Worm (Caenorhabditis elegans) whole organism, L4/young adult: ENCODE results near the gene Y11D7A.9.
"Not testable (repeated sequence)": the region's sequence is repeated elsewhere in the genome, so short reads cannot be mapped to it uniquely, and the experiment has no call there.

Experiments
- W03F9.2 ChIP-seq: fragments of 150-350 bp; optimal IDR thresholded peaks from 2 replicates; lab custom pipeline; 2014; ENCODE audit warnings: missing biosample characterization, missing genetic modification characterization
- dao-5 ChIP-seq: sonication (generic microtip); optimal IDR thresholded peaks from 2 replicates; lab custom pipeline; 2016; ENCODE audit warnings: missing genotype, missing genetic modification characterization, moderate library complexity, missing compliant biosample characterization
- him-1 ChIP-seq: sonication (generic microtip); optimal IDR thresholded peaks from 2 replicates; lab custom pipeline; 2016; ENCODE audit warnings: missing genotype, missing genetic modification reagents, missing genetic modification characterization, missing compliant biosample characterization

Gene Y11D7A.9

DNA sequence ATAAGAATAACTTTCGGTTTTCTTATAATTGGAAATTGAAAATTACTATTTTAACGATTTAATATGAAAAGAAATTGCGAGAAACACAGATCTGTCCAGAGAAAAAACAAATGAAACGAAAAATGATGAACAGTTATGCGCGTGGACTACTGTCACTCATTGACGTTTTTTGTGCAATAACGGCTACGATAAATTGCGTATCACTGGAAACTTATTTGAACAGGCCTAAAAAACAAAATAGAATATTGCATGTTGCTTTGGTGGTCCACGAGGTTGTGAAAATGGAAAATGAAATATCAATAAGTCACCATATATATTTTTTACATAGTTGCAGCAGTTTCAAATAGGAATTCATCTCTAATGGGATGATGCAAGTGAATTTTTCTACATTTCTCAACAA, 8.6 kb upstream of the Y11D7A.9 start:
- TF ChIP-seq W03F9.2 (tag; lab: Kevin White, UChicago) (no peak), dao-5 (no peak), him-1 (no peak)

DNA sequence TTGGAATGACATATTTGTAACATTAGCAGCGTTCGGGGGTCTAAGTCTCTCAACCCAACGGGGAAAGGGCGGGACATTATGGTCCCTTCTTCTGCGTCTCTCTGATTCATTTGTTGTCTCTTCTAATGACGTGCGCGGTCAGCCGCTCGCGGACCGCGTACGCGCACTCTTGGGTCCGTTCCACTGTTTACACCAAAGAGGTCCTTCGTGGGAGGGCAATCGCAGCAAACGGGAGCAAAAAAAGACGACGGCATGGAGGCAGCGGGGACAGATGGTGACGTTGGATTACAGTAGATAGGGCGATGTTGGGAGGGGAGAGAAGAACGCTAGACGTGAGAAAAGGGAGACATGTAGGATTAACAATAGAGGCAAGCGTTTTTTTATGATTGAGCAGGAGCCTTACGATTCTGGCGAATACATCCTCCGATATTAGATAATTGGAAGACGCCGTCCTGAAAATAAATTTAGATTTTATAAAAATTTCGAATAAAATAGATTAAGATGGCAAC, 7.9 kb upstream of the Y11D7A.9 start, which contains the start of gene flh-1:
TSS of gene flh-1 (minus strand) at position 459 of the 509 bp plus-strand sequence.
- no peak for TF ChIP-seq W03F9.2 (tag; lab: Kevin White, UChicago)
- no peak for TF ChIP-seq him-1
- no peak for TF ChIP-seq dao-5

DNA sequence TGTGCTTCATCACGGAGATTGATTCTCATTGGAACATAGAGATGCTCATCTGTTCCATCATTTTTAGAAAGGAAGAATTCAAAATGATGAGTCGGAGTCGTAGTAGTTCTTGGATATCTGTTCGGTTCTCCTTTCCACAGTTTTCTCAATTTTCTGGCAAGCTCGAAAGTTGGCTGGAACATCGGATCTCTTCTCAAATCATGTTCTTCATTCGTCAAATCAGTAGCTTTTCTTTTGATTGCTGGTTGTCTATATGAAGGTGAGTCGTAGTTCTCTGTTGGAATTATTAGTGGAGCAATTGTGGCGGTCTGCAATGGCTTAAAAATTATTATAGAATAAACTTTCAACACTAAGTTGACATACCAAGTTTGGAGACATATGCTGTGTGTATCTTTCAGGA, 6.4 kb upstream of the Y11D7A.9 start:
- no peak for TF ChIP-seq him-1
- no peak for TF ChIP-seq dao-5
- no peak for TF ChIP-seq W03F9.2 (tag; lab: Kevin White, UChicago)

DNA sequence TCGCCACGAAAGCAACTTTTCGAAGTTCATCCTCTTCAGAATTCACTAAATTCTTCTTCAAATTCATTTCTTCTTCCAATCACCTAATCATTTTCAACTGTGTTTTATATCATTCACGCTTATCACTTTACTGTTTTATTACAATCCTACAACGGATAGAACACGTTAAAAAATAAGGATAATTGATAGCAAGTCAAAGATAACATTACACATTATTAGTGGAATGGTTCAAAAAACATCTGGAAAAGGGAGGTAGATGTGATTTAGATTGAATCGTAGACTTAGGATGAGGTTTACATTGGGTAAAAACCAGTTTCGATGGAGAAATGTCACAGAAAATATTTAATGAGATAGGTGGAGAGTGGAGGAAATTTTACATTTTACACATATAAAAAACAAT, 5.8 kb upstream of the Y11D7A.9 start, which contains the start of gene col-120:
TSS of gene col-120 (minus strand) at position 101 of the 400 bp plus-strand sequence.
- TF ChIP-seq him-1 = no peak

DNA sequence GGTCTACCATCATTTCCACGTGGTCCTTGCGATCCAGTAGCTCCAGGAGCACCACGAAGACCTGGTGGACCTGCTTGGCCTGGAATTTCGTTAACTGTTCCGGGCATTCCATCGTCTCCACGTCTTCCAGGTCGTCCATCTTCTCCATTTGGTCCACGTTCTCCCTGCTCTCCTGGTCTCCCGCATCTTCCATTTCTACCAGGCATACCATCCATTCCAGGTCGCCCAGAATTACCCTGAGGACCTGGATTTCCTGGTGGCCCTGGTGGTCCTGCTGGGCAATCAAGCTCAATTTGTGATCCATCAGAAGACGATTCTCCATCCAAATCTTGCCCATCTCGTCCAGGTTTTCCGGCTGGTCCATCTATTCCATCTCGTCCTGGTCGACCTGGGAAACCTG, 4.9 kb upstream of the Y11D7A.9 start:
- TF ChIP-seq W03F9.2 (tag; lab: Kevin White, UChicago) (no peak), him-1 (no peak), dao-5 (no peak)

DNA sequence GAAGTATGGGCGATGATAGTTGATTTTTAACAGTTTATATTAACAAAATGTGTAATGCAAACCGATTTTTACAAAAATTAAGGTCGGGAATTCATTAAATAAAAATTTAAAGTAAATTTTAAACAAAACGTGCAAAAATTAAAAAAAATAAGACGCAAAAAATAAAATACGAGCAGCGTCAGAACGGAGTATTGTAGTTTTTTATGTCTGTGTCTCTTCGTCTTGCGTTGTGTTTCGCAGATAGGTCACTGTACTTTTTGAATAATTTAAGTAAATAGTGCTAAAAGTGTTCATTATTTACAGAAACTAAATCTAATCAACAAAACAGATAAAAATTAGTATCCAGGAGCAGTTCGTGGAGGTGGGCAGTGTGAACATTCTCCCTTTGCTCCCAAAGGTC, 4.4 kb upstream of the Y11D7A.9 start:
- TF ChIP-seq W03F9.2 (tag; lab: Kevin White, UChicago) (peak; percentile 17), dao-5 (no peak), him-1 (no peak)

DNA sequence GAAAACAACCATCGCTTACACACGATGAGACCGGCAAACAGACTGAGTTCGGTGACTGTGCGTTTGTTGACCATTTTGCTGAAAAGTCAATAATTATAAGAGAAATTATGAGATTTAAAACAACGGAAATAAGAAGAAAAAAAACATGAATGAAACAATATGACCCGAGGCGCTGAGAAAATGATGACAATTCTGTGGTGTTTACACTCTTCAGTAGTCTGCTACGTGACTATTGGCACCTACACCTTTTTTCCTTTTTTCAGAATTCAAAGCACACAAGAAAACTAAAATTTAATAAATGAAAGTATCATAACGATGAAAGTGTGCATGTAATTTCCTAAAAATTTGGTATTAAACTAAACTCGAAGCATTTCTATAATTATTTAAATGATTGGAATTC, 3.8 kb upstream of the Y11D7A.9 start, which contains the start of gene Y11D7A.10:
TSS of gene Y11D7A.10 (minus strand) at position 82 of the 400 bp plus-strand sequence.
- TF ChIP-seq dao-5 = no peak
- TF ChIP-seq W03F9.2 (tag; lab: Kevin White, UChicago) = no peak
- no peak for TF ChIP-seq him-1

DNA sequence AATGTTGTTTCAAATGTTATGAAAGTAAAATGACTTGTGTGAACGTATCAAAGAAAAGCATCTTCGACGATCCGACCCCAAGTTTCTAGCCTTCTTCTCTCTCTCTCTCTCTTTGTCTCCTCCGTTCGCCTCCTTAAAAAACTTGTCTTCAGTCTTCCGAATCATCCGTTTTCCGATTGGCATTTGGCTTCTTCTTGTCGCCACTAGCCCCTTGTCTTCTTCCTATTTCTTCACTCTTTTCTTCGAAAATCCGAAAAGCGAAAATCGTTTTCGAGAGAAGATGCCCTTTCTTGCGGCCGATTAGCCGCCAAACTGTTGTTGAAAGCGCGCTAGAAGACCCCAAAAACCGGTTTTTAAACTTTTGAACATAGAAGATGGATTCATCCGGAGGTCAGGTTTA, 2.6 kb upstream of the Y11D7A.9 start:
- no peak for TF ChIP-seq dao-5
- TF ChIP-seq him-1 = no peak
- no peak for TF ChIP-seq W03F9.2 (tag; lab: Kevin White, UChicago)

DNA sequence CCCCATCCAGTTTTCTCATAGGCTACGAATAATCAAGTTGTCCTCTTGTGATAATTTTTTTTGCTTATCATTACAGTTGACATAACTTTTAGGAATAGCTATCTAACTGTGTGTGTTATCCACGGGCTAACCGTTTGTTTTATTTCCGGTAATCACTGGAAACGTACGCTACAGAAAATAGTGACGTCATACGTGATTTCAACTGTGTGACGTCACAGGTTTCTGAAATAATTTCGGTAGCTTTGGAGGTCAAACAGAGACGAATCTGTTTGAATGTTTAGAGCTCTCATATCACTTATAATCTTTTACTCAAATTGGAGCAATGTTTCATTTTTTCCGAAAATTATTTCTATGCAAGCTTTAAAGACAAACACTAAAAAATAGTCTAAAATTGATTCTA, 948 bp upstream of the Y11D7A.9 start:
- TF ChIP-seq W03F9.2 (tag; lab: Kevin White, UChicago) (no peak), dao-5 (no peak), him-1 (no peak)

DNA sequence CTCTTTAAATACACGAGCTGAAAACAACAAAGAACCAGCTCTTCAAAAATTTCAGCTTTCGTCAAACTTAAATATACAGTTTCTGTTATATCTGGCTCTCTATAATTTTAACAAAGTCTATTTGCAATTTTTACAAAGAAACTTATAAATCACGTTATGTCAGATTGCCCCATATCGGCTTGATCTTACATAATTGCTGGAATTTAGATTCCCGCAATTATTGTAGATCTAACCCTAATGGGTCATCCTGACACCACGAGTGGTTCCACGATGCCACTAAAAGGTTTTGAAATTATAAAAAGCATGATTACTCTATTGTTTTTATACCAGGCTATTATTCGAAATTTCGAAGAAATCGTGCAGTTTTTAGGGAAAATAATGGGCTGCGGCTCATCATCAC, 4.8 kb downstream of the Y11D7A.9 start, which contains the start of gene Y11D7A.8:
TSS of gene Y11D7A.8 (plus strand) at position 301 of the 400 bp plus-strand sequence.
- TF ChIP-seq him-1 (no peak), dao-5 (no peak), W03F9.2 (tag; lab: Kevin White, UChicago) (no peak)

DNA sequence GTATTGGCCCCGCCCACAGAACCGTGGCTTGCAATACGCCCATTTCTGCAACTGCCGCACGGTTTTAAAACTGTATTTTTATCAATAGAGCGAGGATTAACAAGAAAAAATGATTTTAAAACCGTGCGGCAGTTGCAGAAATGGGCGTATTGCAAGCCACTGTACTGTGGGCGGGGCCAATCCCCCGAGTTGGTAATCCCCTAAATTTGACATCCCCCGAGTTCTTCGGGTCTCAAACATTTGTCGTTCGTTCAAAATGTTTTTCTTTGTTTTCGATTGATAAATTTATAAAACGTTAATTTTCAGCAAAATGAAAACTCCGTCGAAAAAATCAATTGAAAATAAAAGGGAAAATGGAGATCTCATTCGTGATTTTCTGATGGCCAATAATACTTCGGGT, 6.7 kb downstream of the Y11D7A.9 start, which contains the start of gene Y11D7A.7:
TSS of gene Y11D7A.7 (plus strand) at position 301 of the 400 bp plus-strand sequence.
- not testable (repeated sequence) for TF ChIP-seq dao-5; him-1; W03F9.2 (tag; lab: Kevin White, UChicago)

DNA sequence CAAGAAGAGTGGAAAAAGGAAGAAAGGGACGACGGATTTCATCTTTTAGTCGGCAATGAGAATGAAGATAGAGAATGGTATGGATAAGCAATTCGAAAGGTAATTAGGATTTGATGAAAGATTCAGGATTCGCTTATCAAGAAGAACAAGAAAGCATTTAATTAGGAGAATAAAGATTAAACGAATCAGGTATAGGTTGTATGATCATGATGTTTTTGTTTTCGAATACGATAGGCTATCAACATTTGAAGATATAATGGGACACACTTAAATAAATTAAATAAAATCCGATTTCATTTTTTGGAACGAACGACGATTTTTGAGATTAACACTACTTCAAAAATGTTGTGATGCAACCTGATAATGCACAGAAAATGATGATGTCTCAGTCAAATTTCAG, 10.5 kb downstream of the Y11D7A.9 start, which contains the start of gene Y11D7A.5:
TSS of gene Y11D7A.5 (minus strand) at position 101 of the 400 bp plus-strand sequence.
- TF ChIP-seq him-1 (no peak), dao-5 (no peak), W03F9.2 (tag; lab: Kevin White, UChicago) (no peak)

DNA sequence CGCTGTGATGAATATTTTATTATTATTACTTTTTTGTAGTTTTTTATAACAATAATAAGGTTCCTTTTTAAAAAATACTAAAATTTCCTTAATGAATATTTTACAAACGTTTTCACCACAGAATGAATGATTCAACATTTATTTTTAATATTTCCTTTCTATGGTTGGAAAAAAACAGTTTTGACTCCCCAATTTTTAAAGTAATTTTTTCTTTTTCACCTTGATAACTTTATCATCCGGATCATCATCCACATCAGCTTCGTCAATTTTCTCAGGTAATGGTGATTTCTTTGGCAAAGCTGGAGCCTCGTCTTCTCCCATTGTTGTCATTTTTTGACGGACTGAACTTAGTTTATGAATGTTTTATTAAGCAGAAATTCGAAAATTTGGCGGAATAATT, 12.2 kb downstream of the Y11D7A.9 start, which contains the start of gene rab-28:
TSS of gene rab-28 (minus strand) at position 343 of the 400 bp plus-strand sequence.
- TF ChIP-seq him-1 = no peak
- no peak for TF ChIP-seq W03F9.2 (tag; lab: Kevin White, UChicago)
- no peak for TF ChIP-seq dao-5

DNA sequence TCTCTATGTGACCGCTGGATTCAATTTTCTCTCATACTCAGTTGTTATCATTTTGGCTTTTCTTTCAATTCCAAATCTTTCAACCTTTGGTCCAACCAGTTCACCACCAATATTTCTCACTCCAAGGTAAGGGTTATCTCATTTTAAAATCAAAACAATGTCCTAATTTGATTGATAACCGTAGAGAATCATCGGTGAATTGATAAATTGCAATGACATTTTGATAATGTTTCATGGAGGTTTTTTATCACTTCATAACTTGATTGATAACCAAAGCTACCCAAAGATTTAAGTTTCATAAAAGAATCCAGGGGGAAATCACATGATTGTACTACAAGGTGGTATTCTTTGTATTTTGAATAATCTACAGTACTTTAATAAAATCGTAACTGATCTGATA, 16.8 kb downstream of the Y11D7A.9 start:
- TF ChIP-seq W03F9.2 (tag; lab: Kevin White, UChicago) (no peak), him-1 (no peak), dao-5 (no peak)

DNA sequence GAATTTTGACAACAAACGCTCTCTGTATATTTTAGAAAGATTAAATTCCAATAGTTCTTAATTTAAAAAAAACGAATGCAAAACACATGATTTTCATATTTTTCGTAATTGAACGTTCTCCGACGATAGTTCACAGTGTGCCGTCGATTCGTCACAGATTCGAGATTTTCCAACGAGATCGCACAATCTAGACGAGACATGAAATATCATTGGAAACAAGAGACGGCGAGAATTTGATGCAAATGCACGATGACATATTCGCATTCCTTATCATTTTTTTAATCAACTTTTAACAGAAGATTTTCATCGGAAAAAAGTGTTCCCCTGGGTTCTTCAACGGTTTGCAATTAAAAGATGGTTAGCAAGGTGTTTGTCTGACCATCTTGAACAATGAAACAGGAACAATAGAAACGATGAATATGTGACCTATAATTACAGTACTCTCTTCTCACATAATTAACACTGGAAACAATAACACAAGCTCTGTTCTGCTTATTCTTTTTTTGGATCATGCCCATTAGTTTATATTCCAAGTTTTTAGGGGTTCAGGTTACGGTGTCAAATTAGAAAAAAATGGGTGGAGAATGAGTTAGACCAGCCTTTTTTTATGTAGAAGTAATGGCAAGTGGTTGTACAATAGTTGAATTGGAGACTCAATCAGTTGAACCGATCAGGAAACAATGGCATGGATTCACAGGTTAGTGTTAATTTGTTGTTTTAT, 23.3 kb downstream of the Y11D7A.9 start, which contains the start of gene Y11D7A.3:
TSS of gene Y11D7A.3 (plus strand) at position 671 of the 721 bp plus-strand sequence.
- TF ChIP-seq him-1 = no peak
- no peak for TF ChIP-seq W03F9.2 (tag; lab: Kevin White, UChicago)
- TF ChIP-seq dao-5 = no peak
